Fruit fly (Drosophila melanogaster) whole organism, larva: ENCODE measurements around the gene plh.

ENCODE experiments used
- noc ChIP-seq: fragments of 200-800 bp; sonication (Bioruptor generic); optimal IDR thresholded peaks from 3 replicates; lab custom pipeline; 2019; ENCODE audit warnings: missing biosample characterization, mild to moderate bottlenecking, missing genetic modification characterization, moderate library complexity

Gene plh

DNA sequence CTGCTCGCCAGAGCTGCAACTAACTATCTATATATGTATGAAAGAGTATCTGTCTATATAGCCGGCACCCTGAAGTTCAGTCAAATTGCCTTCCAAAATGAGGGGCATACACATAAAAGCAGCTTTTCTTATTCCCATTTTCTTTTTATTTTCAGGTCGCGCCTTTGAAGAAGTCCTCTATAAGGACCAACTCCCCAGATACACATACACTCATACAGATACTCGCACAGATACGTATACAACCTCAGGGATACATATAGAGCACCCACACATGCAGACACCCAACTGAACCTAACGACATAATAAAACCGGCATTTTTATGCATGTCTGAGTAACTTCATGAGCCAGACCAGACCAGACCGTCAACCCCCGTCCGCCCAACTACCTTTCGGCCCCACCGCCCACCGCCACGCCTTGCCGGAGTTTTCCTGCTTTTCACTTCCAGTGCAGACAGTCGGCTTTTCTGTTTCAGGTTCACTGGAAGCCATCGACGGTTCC lies 10.1 kb upstream of the plh start:
- no peak for TF ChIP-seq noc (tag; lab: Kevin White, UChicago)

DNA sequence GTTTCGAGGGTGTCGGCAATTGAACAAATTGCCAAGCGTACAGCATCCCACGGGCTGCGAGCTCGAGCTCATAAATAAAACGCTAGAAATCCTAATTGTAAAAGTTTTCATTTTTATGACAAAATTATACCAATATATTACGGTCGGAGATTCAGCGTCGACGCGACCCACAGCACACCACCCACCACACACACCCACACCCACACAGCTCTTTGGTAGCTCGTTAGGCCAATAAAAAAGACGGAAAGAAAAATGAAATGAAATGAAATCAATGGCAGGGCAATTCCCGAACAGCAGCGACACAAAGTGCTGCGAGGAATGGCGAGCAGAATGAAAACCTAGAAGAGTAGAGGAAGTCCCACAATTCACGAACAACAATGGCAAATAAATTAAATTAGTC lies 9.5 kb upstream of the plh start:
- no peak for TF ChIP-seq noc (tag; lab: Kevin White, UChicago)

DNA sequence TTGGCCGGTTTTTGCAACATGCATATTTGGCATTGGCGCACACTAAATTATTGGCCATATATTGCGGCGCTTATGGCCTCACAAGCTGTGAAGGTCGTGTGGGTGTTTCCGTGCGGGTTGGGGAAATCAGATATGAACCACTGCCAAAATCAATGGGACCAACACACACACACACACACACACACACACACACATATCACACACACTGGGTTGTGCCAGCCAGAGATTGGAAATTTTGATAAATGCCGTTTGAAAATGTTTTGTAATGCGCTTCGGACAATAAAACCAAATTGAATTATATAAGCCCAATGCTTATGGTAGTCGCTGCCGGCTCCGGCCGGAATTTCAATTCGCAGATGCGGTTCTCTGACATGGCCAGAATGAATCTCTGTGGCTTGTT lies 8.6 kb upstream of the plh start:
- TF ChIP-seq noc (tag; lab: Kevin White, UChicago) = no peak

DNA sequence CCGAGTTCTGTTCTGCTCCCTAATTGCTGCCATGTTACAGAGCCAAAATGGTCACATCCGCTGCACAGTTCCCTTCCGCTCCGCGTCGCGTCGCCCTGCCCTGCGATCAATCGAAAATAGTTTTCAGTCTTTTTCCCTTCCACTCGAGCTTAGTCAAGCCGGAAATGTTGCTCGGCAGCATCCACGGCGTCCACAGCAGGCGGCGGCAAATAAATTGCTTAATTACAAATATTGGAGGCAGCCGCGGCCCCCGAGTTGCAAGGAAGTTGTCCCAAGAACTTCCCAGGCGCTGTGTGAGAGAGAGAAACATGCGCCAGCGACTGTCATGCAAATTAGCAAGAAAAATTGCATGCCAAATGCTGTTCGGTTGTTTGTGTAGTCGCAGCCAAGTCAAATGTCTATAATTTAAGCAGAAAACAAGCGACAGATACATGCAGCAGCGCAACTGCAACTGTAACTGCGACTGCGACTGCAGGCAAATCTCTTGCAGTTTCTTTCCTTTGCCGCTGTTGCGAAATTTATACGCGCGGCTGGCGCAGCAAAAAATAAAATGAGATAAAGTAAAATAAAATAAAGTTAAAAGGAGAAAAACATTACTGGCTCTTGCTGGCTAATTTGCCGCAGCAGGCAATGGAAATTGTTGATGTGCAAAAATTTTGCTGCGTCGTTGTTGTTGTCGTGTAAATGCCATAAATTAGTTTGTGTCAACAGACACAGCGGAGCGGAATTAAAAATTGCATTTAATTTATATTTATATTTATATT lies 7.9 kb upstream of the plh start:
- TF ChIP-seq noc (tag; lab: Kevin White, UChicago) = no peak

DNA sequence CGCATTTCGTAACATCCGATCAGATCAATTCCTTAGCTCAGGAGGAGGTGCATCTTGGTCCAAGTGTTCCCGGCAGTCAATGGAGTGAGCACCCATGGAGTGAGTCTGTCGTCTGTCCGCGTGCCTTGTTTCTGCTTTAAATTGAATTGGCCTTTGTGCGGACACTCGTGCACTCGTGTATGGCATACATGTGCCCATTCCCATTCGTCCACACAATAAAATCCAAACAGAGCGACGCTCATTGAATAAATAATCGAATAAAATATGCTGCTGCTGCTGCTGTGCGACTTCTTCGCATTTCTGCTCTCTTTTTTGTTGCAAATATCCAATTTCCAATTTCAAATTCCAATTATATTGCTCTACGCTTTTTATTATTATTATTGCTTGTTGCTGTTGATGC lies 6.3 kb upstream of the plh start:
- no peak for TF ChIP-seq noc (tag; lab: Kevin White, UChicago)

DNA sequence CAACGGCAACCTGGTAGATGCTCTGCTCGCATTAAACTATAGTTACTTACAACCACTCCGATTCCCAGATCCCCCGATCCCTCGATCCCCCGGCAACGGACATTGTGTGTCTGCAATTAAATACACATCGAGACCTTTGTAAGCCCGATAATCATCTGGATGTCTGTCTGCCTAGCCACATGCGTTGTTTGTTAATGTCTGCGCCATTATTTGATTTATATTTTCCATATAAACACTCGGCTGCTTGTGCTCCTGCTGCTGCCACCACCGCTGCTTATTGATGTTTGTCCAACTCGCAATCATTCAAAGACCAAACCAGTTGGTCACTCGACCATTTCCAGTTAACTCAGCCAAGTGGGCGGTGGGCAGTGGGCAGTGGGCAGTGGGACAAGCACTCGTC lies 5.4 kb upstream of the plh start:
- no peak for TF ChIP-seq noc (tag; lab: Kevin White, UChicago)

DNA sequence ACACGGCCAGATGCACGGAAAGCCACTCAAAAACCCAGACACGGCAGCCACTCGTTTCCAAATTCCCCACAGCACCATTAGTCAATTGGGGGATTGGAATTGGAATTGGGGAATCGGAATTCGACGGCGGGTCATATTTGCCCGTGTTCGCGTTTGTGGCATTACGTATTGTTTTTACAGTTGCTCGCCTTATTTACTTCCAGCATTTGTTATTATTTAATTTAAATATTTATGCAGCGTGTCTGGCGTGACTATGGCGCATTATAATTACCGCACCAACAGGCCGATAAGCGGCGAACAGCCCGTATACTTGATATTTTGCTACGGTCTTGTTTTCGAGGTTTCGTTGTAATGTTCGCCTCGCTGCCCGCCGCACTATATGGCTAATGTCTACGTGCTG lies 4.3 kb upstream of the plh start:
- no peak for TF ChIP-seq noc (tag; lab: Kevin White, UChicago)

DNA sequence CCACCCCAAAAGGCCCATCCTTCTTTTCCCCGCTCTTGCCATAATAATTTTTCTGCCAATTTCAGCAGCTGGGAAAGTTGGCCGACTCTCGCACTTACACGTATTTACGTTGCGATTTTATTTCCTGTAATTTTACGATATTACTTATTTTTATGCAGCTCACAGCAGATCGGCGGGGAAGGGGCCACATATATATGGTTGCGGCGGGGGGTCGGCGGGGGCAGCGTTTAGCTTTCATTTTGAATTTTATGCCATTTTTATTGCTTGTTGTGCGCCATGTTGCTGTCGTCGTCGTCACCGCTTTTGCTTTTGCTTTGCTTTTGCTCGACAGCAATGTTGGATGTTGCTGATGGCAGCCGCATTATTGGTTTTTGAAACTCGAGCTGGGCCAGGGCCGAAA lies 3.9 kb upstream of the plh start:
- no peak for TF ChIP-seq noc (tag; lab: Kevin White, UChicago)

DNA sequence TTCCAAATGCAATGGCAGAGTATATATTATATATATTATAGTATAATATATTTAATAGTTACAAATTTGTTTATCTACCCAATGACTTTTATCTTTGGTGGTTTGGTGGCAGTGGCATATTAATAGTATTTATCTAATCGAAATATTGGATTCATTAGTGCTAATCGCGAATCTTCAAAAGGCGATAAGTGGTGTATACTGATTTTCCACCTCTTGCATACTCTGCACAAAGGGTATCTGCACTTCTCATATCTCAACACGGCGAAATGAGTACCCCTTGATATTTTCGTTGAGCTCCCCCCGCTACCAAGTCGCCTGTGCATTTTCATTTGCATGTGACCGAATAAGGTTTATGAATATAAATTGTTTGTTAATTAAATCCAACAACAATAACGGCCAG lies 2.7 kb upstream of the plh start:
- TF ChIP-seq noc (tag; lab: Kevin White, UChicago) = no peak

DNA sequence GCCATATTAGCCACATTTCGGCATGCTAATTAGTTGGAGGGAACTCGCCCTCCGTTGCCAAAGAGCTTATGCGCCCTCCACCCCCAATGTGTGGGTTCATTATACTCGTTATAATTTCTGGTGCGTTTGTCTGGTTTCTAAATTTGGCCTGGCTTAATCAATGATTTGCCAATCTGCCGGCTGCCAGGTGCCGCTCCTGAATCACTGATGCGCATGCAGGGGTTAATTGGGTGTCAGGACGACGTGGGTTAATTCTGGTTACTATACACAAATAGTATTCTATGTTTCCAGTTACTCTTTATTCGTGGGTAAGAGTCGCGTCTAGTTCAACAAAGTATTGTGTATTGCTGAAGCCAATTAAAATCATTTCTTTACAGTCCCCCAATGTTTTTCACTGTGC lies 1.8 kb upstream of the plh start:
- no peak for TF ChIP-seq noc (tag; lab: Kevin White, UChicago)

DNA sequence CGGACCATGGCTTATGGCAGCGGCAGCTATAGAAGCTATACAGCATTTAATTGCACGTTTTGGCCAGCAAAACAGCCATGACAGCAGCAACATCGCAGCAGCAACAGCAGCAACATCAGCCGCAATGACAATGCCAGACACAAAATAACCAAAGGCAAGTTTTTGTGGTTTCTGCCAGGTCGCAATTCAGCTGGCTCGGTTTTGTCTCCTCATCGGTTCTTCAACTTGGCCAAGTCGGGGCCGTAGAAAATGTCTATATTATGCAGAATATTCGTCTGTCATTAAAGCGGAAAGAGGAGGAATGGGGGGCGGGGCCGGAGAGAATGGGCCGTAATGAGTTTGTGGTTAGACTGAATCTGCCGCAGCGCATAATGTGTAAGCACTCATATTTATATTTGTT lies 1.1 kb upstream of the plh start:
- TF ChIP-seq noc (tag; lab: Kevin White, UChicago) = no peak

DNA sequence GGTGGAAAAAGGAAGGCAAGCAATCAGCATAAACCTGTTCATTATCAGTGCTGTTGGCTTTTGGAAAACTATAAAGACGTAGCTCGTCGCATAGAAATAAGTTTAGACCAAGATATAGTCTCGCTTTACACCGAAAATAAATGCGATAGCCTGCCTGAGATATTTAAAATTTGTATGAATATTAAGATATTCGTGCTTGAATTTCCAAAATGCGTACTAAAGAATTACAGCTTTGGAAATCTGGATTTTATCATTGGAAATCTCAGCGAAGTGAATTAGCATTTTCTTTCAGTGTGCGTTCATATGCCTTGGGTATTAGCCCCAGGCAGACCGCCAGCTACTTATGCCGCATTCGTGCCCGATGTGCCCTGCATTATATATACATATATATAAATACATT lies 678 bp downstream of the plh start:
- TF ChIP-seq noc (tag; lab: Kevin White, UChicago) = peak; percentile 24

DNA sequence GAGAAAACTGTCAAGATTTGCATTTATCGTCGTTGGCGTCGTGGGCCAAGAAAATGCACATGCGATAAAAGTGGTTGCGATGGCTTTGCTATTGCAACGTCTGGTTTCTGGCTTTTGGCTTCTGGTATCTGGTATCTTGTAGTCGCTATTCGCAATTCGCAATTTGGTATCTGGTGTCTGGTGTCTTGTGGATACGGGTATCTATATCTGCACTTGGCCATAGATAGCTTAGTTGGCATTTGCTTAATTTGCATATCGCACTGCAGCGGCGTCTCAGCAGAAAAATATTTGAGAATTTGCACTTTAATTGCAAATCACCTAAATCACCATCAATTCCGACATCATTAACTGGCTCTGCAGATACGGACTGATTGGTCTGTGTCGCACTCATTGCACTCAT lies 10.2 kb downstream of the plh start:
- no peak for TF ChIP-seq noc (tag; lab: Kevin White, UChicago)

DNA sequence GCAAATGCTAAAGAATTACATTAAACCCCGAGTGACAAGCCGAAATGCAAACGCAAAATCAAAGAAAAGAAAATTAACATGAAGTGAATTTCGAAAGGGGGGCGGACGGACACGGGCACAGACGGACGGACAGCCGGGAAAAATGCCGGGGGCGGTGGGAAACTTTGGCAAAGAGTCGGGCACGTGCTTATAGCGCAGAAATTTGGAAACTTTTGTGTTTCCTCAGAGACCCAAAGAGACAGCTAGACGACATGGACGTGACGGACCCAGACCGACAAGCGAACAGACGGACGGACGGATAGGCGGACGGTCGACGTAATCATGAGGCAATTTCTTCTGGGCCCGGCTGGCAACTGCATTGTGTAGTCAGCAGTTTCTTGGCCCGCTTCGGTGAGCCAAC lies 12.1 kb downstream of the plh start:
- no peak for TF ChIP-seq noc (tag; lab: Kevin White, UChicago)

DNA sequence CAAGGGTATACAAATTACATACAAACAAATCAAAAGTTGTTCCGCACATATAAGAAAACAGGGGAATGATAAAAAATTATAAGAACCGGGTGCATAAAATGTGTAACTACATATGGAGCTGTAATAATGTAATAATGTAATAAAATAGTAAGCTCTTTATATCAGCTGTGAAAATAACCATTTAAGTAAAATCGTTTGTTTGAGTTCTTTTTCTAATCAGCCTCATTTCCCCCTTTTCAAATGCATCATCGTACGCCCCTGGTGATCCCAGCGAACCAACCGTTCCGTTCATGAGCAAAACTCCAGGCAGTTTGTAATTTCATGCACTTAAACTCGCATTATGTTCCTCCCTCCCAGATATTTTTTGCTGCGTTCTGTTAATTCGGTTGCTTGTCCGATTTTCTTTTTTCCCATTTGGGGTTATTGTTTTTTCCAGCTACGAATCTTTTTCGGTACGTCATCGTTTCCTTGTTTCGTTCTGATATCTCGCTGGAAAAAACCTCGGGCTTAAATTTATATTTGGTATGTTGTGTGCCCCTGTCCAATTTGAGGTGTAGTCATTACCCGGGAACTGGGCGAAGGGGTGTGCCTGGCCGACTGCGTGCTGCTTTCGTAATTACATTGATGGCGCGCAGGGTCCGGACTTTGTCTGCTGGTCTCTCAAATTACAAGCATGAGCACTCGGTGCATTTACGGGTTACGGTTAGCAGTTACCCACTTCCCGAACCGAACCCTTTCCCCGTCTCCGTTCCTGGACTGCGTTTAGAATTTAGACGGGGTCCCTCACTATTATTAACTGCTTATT lies 13.2 kb downstream of the plh start:
- no peak for TF ChIP-seq noc (tag; lab: Kevin White, UChicago)

DNA sequence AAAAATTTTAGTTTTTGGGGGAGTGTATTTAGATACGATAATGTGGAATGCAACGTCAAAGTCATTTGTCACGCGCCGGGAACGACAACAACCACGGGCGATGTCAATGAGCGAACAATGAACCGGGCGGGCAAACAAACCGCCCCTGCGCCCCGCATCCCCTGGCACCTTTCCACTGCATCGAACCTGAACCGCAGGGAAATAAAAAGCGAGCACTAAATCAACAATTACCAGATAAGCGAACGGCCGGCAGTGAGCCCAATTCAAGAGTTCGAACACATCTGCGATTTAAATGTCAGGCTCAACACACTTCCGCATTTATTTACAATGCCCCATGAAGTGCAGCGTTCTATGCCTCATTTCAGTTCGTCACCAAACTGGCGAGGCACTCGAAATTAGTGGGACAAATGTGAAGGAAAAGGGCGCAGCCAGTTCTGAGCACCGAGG lies 14.3 kb downstream of the plh start:
- TF ChIP-seq noc (tag; lab: Kevin White, UChicago) = no peak
